Worm (Caenorhabditis elegans): ENCODE measurements around the gene Y48G9A.7.

DNA sequence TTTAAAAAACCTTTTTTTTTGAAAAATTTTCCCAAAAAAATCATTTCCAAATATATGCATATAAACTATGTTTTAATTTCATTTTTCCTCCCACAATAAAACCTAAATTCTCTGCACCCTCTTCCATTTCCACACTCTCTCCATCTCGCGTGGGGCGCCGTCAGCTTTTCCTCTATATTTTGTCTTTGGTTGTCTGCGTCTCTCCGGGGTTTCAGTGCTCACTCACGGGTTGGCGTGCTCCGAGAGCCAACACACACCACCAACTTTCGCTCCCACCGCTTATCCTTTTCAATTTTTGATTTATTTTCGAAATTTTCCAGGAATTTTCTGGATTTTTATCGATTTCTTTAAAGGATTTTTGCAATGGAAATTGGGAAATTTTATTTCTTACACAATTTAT, 20.9 kb upstream of the Y48G9A.7 start:
- TF ChIP-seq ces-1 (GFP tag; optimal IDR thresholded peaks at IDR 0.05) (no peak), spr-3 (GFP tag; optimal IDR thresholded peaks at IDR 0.05) (no peak), ceh-32 (tag; optimal IDR thresholded peaks at IDR 0.05; ENCODE audit: poor library complexity) (no peak), aly-2 (tag; optimal IDR thresholded peaks at IDR 0.05) (no peak), php-3 (GFP tag; IDR thresholded peaks at IDR 0.05) (no peak), ama-1 (optimal IDR thresholded peaks at IDR 0.05) (no peak), sdz-12 (GFP tag; optimal IDR thresholded peaks at IDR 0.05) (no peak), unc-62 (GFP tag; optimal IDR thresholded peaks at IDR 0.05 in 1 of 2) (no peak), unc-62 (tag; optimal IDR thresholded peaks at IDR 0.05) (no peak)

Data from whole organism, L4 larva.